Worm (Caenorhabditis elegans) whole organism, L3 larva: ENCODE data around the gene F10D2.8.

Experiments
- R02D3.7 ChIP-seq: fragments of 150-350 bp; optimal IDR thresholded peaks from 2 replicates; lab custom pipeline; 2014; ENCODE audit warnings: missing biosample characterization, missing genetic modification characterization
- egl-27 ChIP-seq: sonication (generic microtip); optimal IDR thresholded peaks from 4 replicates; lab custom pipeline; 2017; ENCODE audit warnings: missing biosample characterization, missing genetic modification reagents, missing genetic modification characterization
- egl-5 ChIP-seq: fragments of 150-350 bp; optimal IDR thresholded peaks from 2 replicates; lab custom pipeline; 2017; ENCODE audit warnings: missing biosample characterization, missing genetic modification reagents, missing genetic modification characterization, inconsistent platforms
- elt-1 ChIP-seq: fragments of 150-350 bp; optimal IDR thresholded peaks from 2 replicates; lab custom pipeline; 2014; ENCODE audit warnings: missing biosample characterization, missing genetic modification characterization
- elt-3 ChIP-seq, 3 experiments: fragments of 150-350 bp in 1 of 3; sonication (generic microtip) in 2 of 3; optimal IDR thresholded peaks; 2 replicates in 2 of 3; 4 replicates in 1 of 3; lab custom pipeline; 2014 to 2017; ENCODE audit warnings: missing biosample characterization in 3 of 3, missing genetic modification characterization in 3 of 3
- fkh-10 ChIP-seq: sonication (generic microtip); optimal IDR thresholded peaks from 2 replicates; lab custom pipeline; 2017; ENCODE audit warnings: missing biosample characterization, missing genetic modification reagents, missing genetic modification characterization
- fkh-2 ChIP-seq: fragments of 150-350 bp; optimal IDR thresholded peaks from 2 replicates; lab custom pipeline; 2014; ENCODE audit warnings: missing biosample characterization, missing genetic modification reagents, missing genetic modification characterization
- hmg-11 ChIP-seq: sonication (generic microtip); optimal IDR thresholded peaks from 2 replicates; lab custom pipeline; 2016; ENCODE audit warnings: missing genetic modification characterization, missing compliant biosample characterization
- jun-1 ChIP-seq: fragments of 150-350 bp; optimal IDR thresholded peaks from 2 replicates; lab custom pipeline; 2014; ENCODE audit warnings: missing biosample characterization, missing genetic modification reagents, missing genetic modification characterization
- lin-39 ChIP-seq: fragments of 150-350 bp; optimal IDR thresholded peaks from 2 replicates; lab custom pipeline; 2018; ENCODE audit warnings: missing biosample characterization, missing genetic modification reagents, missing genetic modification characterization
- mdl-1 ChIP-seq: fragments of 150-350 bp; optimal IDR thresholded peaks from 2 replicates; lab custom pipeline; 2014; ENCODE audit warnings: missing biosample characterization, missing genetic modification characterization
- nhr-11 ChIP-seq: fragments of 150-350 bp; optimal IDR thresholded peaks from 2 replicates; lab custom pipeline; 2014; ENCODE audit warnings: missing biosample characterization, missing genetic modification characterization
- nhr-237 ChIP-seq: fragments of 150-350 bp; optimal IDR thresholded peaks from 2 replicates; lab custom pipeline; 2014; ENCODE audit warnings: missing biosample characterization, missing genetic modification characterization
- nhr-67 ChIP-seq: fragments of 150-350 bp; optimal IDR thresholded peaks from 2 replicates; lab custom pipeline; 2014; ENCODE audit warnings: missing biosample characterization, missing genetic modification characterization
- nhr-77 ChIP-seq: fragments of 150-350 bp; optimal IDR thresholded peaks from 2 replicates; lab custom pipeline; 2014; ENCODE audit warnings: missing biosample characterization, missing genetic modification characterization
- pqm-1 ChIP-seq: fragments of 150-350 bp; optimal IDR thresholded peaks from 2 replicates; lab custom pipeline; 2017; ENCODE audit warnings: missing biosample characterization, missing genetic modification characterization, inconsistent platforms
- tbx-2 ChIP-seq: sonication (generic microtip); optimal IDR thresholded peaks from 2 replicates; lab custom pipeline; 2016; ENCODE audit warnings: mild to moderate bottlenecking, missing genetic modification characterization, missing compliant biosample characterization

F10D2.8 gene

ce11 chrV:7110370-7110769, 40.1 kb downstream of the F10D2.8 start:
- TF ChIP-seq fkh-2 (tag; lab: Kevin White, UChicago) (no peak), tbx-2 (tag; lab: Kevin White, UChicago) (no peak), R02D3.7 (no peak), fkh-10 (GFP tag; lab: Kevin White, UChicago) (peak; percentile 21), hmg-11 (tag; lab: Kevin White, UChicago) (no peak)
- TF ChIP-seq, all 47 proteins: peak for 1

DNA sequence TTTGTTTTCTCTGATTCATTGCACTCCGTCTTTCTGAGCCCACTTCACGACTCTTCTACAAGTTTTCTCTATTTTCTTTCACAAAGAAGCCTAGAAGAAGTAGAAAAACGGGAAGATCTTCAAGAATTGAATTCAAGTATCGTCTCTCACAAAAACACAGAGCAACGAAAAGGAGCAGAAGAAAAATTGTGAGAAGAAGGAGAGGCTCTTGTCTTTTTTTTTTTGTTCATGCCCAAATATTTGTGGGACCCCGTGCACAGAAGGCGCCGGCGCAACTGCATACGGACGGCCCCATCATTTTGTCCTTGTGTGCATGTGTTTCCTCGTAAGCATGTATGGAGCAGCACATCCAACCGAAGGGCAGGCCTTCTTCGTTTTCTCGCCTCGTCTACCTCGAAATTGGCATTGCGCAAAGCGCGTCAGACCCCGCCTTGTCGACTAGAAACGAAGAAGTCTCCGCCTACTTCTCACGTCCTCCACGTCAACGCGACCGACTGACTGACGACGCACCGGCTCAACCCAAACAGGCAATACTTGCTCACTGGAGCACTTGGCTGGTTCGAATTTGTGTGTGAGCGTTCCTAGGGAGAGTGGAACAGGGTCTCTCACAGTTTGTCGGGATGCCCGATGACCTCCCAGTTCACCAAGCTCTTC, 43.9 kb downstream of the F10D2.8 start:
- TF ChIP-seq elt-3 (tag; optimal IDR thresholded peaks at IDR 0.05; lab: Kevin White, UChicago) (no peak), nhr-11 (tag; lab: Kevin White, UChicago) (no peak), nhr-77 (no peak), nhr-67 (tag; lab: Kevin White, UChicago) (no peak), jun-1 (tag; lab: Kevin White, UChicago) (no peak), nhr-237 (tag; lab: Kevin White, UChicago) (no peak), fkh-10 (GFP tag; lab: Kevin White, UChicago) (peak; percentile 54), R02D3.7 (no peak)

DNA sequence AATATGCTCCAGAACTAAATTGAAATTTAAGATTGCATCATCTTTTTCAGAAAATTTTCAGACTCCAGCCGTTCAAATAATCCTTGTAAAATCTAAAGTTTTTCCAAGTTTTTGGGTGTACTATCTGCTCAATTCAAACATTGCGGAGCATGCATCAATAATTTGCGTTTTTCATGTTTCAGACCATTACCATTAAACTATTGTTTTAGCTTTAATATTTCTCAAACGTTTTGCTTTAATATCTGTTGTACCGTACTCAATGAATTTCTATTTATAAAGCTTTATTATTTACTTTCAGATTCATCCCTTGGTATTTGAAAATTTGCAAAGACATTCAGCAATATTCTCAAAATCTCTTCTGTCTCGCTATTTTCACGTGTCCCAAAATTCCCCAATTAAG, 47.3 kb downstream of the F10D2.8 start, which contains the start of gene odr-2:
TSS of gene odr-2 (plus strand) at position 301 of the 400 bp plus-strand sequence.
- TF ChIP-seq hmg-11 (tag; lab: Kevin White, UChicago), result no peak
- TF ChIP-seq elt-1, result no peak
- no peak for TF ChIP-seq egl-5 (tag; lab: Kevin White, UChicago)
- no peak for TF ChIP-seq nhr-67 (tag; lab: Kevin White, UChicago)
- no peak for TF ChIP-seq lin-39 (tag; lab: Kevin White, UChicago)
- no peak for TF ChIP-seq pqm-1 (tag; lab: Kevin White, UChicago)
- no peak for TF ChIP-seq mdl-1
- TF ChIP-seq tbx-2 (tag; lab: Kevin White, UChicago), result no peak
- TF ChIP-seq egl-27 (tag; lab: Kevin White, UChicago), result no peak
- TF ChIP-seq elt-3 (tag; optimal IDR thresholded peaks at IDR 0.05; lab: Kevin White, UChicago), result no peak
